Fruit fly (Drosophila melanogaster) whole organism, pupa: ENCODE data around the gene Tm1.
A peak's percentile ranks its signal among the peaks of the same experiment; 100 is the strongest.

ENCODE experiments used
- CG10348 ChIP-seq: fragments of 200-800 bp; sonication (Bioruptor generic); IDR thresholded peaks from 2 replicates; pipeline ENCODE4 v1.3.6; 2022; ENCODE audit warnings: missing biosample characterization, missing genetic modification characterization
- CG12605 ChIP-seq: fragments of 200-800 bp; sonication (Bioruptor generic); IDR thresholded peaks from 2 replicates; pipeline ENCODE4 v1.3.6; 2022; ENCODE audit warnings: missing biosample characterization, missing genetic modification characterization
- CG13204 ChIP-seq: fragments of 200-800 bp; sonication (Bioruptor generic); optimal IDR thresholded peaks from 2 replicates; lab custom pipeline; 2018; ENCODE audit warnings: missing biosample characterization, mild to moderate bottlenecking, missing genetic modification characterization, moderate library complexity
- CG14655 ChIP-seq: fragments of 200-800 bp; sonication (Bioruptor generic); optimal IDR thresholded peaks from 3 replicates; lab custom pipeline; 2017; ENCODE audit warnings: mild to moderate bottlenecking, missing biosample characterization, missing genetic modification reagents, missing genetic modification characterization
- CG15710 ChIP-seq: fragments of 200-800 bp; sonication (Bioruptor generic); optimal IDR thresholded peaks from 2 replicates; lab custom pipeline; 2018; ENCODE audit warnings: missing biosample characterization, mild to moderate bottlenecking, missing genetic modification characterization, moderate library complexity
- CG17806 ChIP-seq: fragments of 200-800 bp; sonication (Bioruptor generic); optimal IDR thresholded peaks from 2 replicates; lab custom pipeline; 2018; ENCODE audit warnings: missing biosample characterization, mild to moderate bottlenecking, missing genetic modification characterization, moderate library complexity
- CG32121 ChIP-seq: fragments of 200-800 bp; sonication (Bioruptor generic); IDR thresholded peaks from 2 replicates; pipeline ENCODE4 v1.3.6; 2022; ENCODE audit warnings: missing biosample characterization, missing genetic modification characterization
- CG34367 ChIP-seq: fragments of 200-800 bp; sonication (Bioruptor generic); optimal IDR thresholded peaks from 2 replicates; lab custom pipeline; 2018; ENCODE audit warnings: missing biosample characterization, mild to moderate bottlenecking, missing genetic modification characterization
- CG4496 ChIP-seq: fragments of 200-800 bp; sonication (Bioruptor generic); IDR thresholded peaks from 3 replicates; pipeline ENCODE4 v1.3.6; 2022; ENCODE audit warnings: missing biosample characterization, missing genetic modification characterization
- CG8159 ChIP-seq: fragments of 200-800 bp; sonication (Bioruptor generic); optimal IDR thresholded peaks from 3 replicates; lab custom pipeline; 2018; ENCODE audit warnings: missing biosample characterization, mild to moderate bottlenecking, missing genetic modification characterization, moderate library complexity
- CG8301 ChIP-seq: fragments of 200-800 bp; sonication (Bioruptor generic); optimal IDR thresholded peaks from 2 replicates; lab custom pipeline; 2018; ENCODE audit warnings: missing biosample characterization, mild to moderate bottlenecking, missing genetic modification characterization
- CG9948 ChIP-seq: fragments of 200-800 bp; sonication (Bioruptor generic); optimal IDR thresholded peaks from 2 replicates; lab custom pipeline; 2018; ENCODE audit warnings: missing biosample characterization, mild to moderate bottlenecking, missing genetic modification characterization, moderate library complexity
- D1 ChIP-seq: fragments of 200-800 bp; sonication (Bioruptor generic); optimal IDR thresholded peaks from 2 replicates; lab custom pipeline; 2018; ENCODE audit warnings: missing biosample characterization, mild to moderate bottlenecking, missing genetic modification characterization, moderate library complexity
- EcR ChIP-seq: fragments of 200-800 bp; sonication (Bioruptor generic); optimal IDR thresholded peaks from 3 replicates; lab custom pipeline; 2019; ENCODE audit warnings: missing biosample characterization, missing genetic modification characterization, mild to moderate bottlenecking, moderate library complexity, missing genetic modification reagents
- Ets98B ChIP-seq: fragments of 200-800 bp; sonication (Bioruptor generic); IDR thresholded peaks from 2 replicates; pipeline ENCODE4 v1.3.6; 2022; ENCODE audit warnings: missing biosample characterization, missing genetic modification characterization
- Pif1A ChIP-seq: fragments of 200-800 bp; sonication (Bioruptor generic); optimal IDR thresholded peaks from 3 replicates; lab custom pipeline; 2016; ENCODE audit warnings: missing biosample characterization, missing genetic modification characterization
- Pif1B ChIP-seq: fragments of 200-800 bp; sonication (Bioruptor generic); optimal IDR thresholded peaks from 3 replicates; lab custom pipeline; 2016; ENCODE audit warnings: missing biosample characterization, missing genetic modification characterization
- Snoo ChIP-seq: fragments of 200-800 bp; sonication (Bioruptor generic); optimal IDR thresholded peaks from 3 replicates; lab custom pipeline; 2017; ENCODE audit warnings: missing biosample characterization, mild to moderate bottlenecking, missing genetic modification characterization, inconsistent platforms
- fd96Ca ChIP-seq: fragments of 200-800 bp; sonication (Bioruptor generic); IDR thresholded peaks from 3 replicates; pipeline ENCODE4 v1.3.6; 2022; ENCODE audit warnings: missing biosample characterization, missing genetic modification characterization
- gl ChIP-seq: fragments of 200-800 bp; sonication (Bioruptor generic); optimal IDR thresholded peaks from 2 replicates; lab custom pipeline; 2018; ENCODE audit warnings: missing biosample characterization, mild to moderate bottlenecking, missing genetic modification characterization
- rn ChIP-seq: fragments of 200-800 bp; sonication (Bioruptor generic); IDR thresholded peaks from 2 replicates; pipeline ENCODE4 v1.3.6; 2022; ENCODE audit warnings: missing biosample characterization, missing genetic modification characterization

Gene Tm1

DNA sequence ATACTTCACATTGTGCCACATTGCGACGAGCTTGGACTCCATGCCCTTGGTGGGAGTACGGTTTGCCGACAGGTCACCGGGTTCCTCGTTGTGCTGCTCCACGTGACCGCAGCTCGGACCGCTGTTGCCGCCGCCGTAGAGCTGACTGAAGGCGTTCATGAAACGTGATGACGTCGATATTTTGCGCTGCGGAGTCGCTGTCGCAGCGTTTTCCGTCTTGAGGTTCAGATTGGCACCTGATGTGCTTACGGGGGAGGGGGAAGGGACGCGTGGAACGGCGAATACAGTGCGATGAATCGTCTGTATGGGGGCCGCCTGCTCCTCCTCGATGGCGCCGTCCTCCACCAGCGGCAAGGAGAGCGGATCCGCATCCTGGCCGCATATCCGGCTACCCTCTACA lies 78.1 kb downstream of the Tm1 start:
- TF ChIP-seq CG8301 (tag; lab: Kevin White, UChicago) (no peak), rn (no peak), CG10348 (GFP tag; lab: Robert Waterston, UW) (no peak), CG12605 (GFP tag; lab: Robert Waterston, UW) (no peak), EcR (GFP tag; lab: Kevin White, UChicago) (no peak), CG17806 (tag; lab: Kevin White, UChicago) (no peak), CG4496 (GFP tag; lab: Robert Waterston, UW) (no peak), CG15710 (tag; lab: Kevin White, UChicago) (no peak), D1 (tag; lab: Kevin White, UChicago) (no peak), fd96Ca (GFP tag; lab: Robert Waterston, UW) (no peak), CG13204 (no peak), Pif1A (GFP tag; lab: Kevin White, UChicago) (no peak), Snoo (no peak), Pif1B (GFP tag; lab: Kevin White, UChicago) (no peak), CG8159 (no peak), CG32121 (no peak), CG14655 (no peak)

DNA sequence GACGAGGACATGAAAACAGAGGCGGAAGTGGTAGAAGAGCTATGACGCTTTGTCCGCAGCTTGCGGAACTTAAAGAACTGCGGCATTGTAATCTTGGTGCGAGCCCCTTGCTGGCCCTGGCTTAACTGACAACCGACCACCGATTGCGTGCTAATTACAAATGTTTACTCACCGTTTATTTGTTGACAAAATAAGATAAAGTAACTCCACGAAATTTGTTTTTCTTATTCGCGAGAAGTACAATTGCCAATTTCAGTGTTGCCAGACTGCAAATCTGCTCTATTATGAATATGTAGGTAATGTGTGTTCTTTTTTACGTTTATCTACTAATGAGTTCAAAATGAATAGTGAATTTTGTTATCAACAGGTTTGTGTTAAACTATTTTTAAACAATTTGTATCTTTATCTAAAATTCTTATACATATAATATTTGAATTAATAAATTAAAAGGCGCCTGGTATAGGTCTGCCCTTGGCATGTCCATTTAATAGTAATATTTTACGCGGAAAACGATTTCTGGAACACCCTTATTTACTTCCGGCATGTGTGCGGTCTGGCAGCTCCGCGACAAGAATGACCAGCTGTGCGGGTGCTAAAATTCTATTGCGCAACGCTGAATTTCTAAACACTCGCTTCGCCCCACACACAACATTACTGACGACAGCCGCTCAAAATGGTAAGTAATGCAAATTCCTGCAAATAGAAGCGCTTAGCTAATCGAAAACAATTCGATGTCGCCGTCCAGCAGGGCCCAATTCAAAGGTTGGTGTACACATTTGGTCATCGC lies 78.8 kb downstream of the Tm1 start, which contains the start of the genes Atg4b and Hibch:
Gene Atg4b, minus strand, starts transcription at position 280 of the 787 bp plus-strand sequence.
Gene Hibch, plus strand, starts transcription at position 585 of the 787 bp plus-strand sequence.
- TF ChIP-seq CG13204 (no peak), rn (peak; percentile 46; the same call in 1 of the 2 replicates), CG8159 (peak; percentile 89), CG32121 (peak; percentile 72), CG15710 (tag; lab: Kevin White, UChicago) (peak; percentile 84), EcR (GFP tag; lab: Kevin White, UChicago) (peak; percentile 17), CG14655 (no peak), CG12605 (GFP tag; lab: Robert Waterston, UW) (0 out of 2 replicates have a peak, but pooled peaks have one; percentile 26), CG17806 (tag; lab: Kevin White, UChicago) (peak; percentile 83), CG9948 (tag; lab: Kevin White, UChicago) (peak; percentile 77), CG10348 (GFP tag; lab: Robert Waterston, UW) (0 out of 2 replicates have a peak, but pooled peaks have one; percentile 20), CG34367 (tag; lab: Kevin White, UChicago) (peak; percentile 68), D1 (tag; lab: Kevin White, UChicago) (no peak), CG4496 (GFP tag; lab: Robert Waterston, UW) (peak; percentile 81), Pif1A (GFP tag; lab: Kevin White, UChicago) (no peak), gl (tag; lab: Kevin White, UChicago) (peak; percentile 55), Pif1B (GFP tag; lab: Kevin White, UChicago) (no peak), CG8301 (tag; lab: Kevin White, UChicago) (no peak), Snoo (peak; percentile 63), fd96Ca (GFP tag; lab: Robert Waterston, UW) (peak; percentile 75; the same call in 2 of the 3 replicates), Ets98B (GFP tag; lab: Robert Waterston, UW) (peak; percentile 75)
